Fruit fly (Drosophila melanogaster) whole organism, embryonic: ENCODE results near the gene niki.

ENCODE experiments used
- Ada2b ChIP-seq: fragments of 200-800 bp; sonication (Bioruptor generic); IDR thresholded peaks from 2 replicates; pipeline ENCODE4 v1.3.6; 2022; ENCODE audit warnings: missing biosample characterization, missing genetic modification characterization
- Adf1 ChIP-seq: fragments of 200-800 bp; sonication (Bioruptor generic); IDR thresholded peaks from 2 replicates; pipeline ENCODE4 v1.3.6; 2022; ENCODE audit warnings: missing biosample characterization, missing genetic modification characterization
- Antp ChIP-seq: fragments of 200-800 bp; sonication (Bioruptor generic); optimal IDR thresholded peaks from 3 replicates; lab custom pipeline; 2016; ENCODE audit warnings: missing biosample characterization, missing genetic modification characterization
- Awh ChIP-seq: fragments of 200-800 bp; sonication (Bioruptor generic); IDR thresholded peaks from 2 replicates; pipeline ENCODE4, ENCODE4 v1.3.6; 2022; ENCODE audit warnings: missing biosample characterization, missing genetic modification characterization
- CG10431 ChIP-seq: fragments of 200-800 bp; sonication (Bioruptor generic); optimal IDR thresholded peaks from 3 replicates; lab custom pipeline; 2018; ENCODE audit warnings: missing biosample characterization, mild to moderate bottlenecking, missing genetic modification characterization
- CG12071 ChIP-seq: fragments of 200-800 bp; sonication (Bioruptor generic); optimal IDR thresholded peaks from 3 replicates; lab custom pipeline; 2018; ENCODE audit warnings: missing biosample characterization, mild to moderate bottlenecking, missing genetic modification characterization
- CG15479 ChIP-seq: fragments of 200-800 bp; sonication (Bioruptor generic); optimal IDR thresholded peaks from 3 replicates; lab custom pipeline; 2019; ENCODE audit warnings: missing biosample characterization, mild to moderate bottlenecking, missing genetic modification characterization, moderate library complexity
- CG17328 ChIP-seq: fragments of 200-800 bp; sonication (Bioruptor generic); IDR thresholded peaks from 2 replicates; pipeline ENCODE4 v1.3.6; 2022; ENCODE audit warnings: missing biosample characterization, missing genetic modification characterization
- CG18476 ChIP-seq: fragments of 200-800 bp; sonication (Bioruptor generic); optimal IDR thresholded peaks from 2 replicates; lab custom pipeline; 2016; ENCODE audit warnings: missing biosample characterization, mild to moderate bottlenecking, missing genetic modification characterization
- CG2116 ChIP-seq: fragments of 200-800 bp; sonication (Bioruptor generic); optimal IDR thresholded peaks from 3 replicates; lab custom pipeline; 2018; ENCODE audit warnings: missing biosample characterization, mild to moderate bottlenecking, missing genetic modification characterization
- CG32767 ChIP-seq: fragments of 200-800 bp; sonication (Bioruptor generic); IDR thresholded peaks from 2 replicates; pipeline ENCODE4 v1.3.6; 2022; ENCODE audit warnings: missing biosample characterization, missing genetic modification characterization
- CG33213 ChIP-seq: fragments of 200-800 bp; sonication (Bioruptor generic); optimal IDR thresholded peaks from 3 replicates; lab custom pipeline; 2016; ENCODE audit warnings: missing biosample characterization, missing genetic modification characterization
- CG4730 ChIP-seq: fragments of 200-800 bp; sonication (Bioruptor generic); IDR thresholded peaks from 2 replicates; pipeline ENCODE4 v1.3.6; 2022; ENCODE audit warnings: missing biosample characterization, missing genetic modification characterization
- CG4820 ChIP-seq: fragments of 200-800 bp; sonication (Bioruptor generic); optimal IDR thresholded peaks from 3 replicates; lab custom pipeline; 2016; ENCODE audit warnings: missing biosample characterization, missing genetic modification characterization
- CG5953 ChIP-seq: fragments of 200-800 bp; sonication (Bioruptor generic); IDR thresholded peaks from 2 replicates; pipeline ENCODE4 v1.3.6; 2022; ENCODE audit warnings: missing biosample characterization, missing genetic modification characterization
- CG6683 ChIP-seq: fragments of 200-800 bp; sonication (Bioruptor generic); optimal IDR thresholded peaks from 2 replicates; lab custom pipeline; 2017; ENCODE audit warnings: missing biosample characterization, mild to moderate bottlenecking, missing genetic modification characterization, missing genetic modification reagents
- CG8924 ChIP-seq: fragments of 200-800 bp; optimal IDR thresholded peaks from 3 replicates; lab custom pipeline; 2019; ENCODE audit warnings: missing biosample characterization, mild to moderate bottlenecking, missing genetic modification characterization, moderate library complexity
- CG9609 ChIP-seq: fragments of 200-800 bp; sonication (Bioruptor generic); optimal IDR thresholded peaks from 3 replicates; lab custom pipeline; 2016; ENCODE audit warnings: missing biosample characterization, missing genetic modification characterization
- Camta ChIP-seq: fragments of 200-800 bp; sonication (Bioruptor generic); optimal IDR thresholded peaks from 2 replicates; lab custom pipeline; 2016; ENCODE audit warnings: missing biosample characterization, missing genetic modification characterization
- Dip2 ChIP-seq: fragments of 200-800 bp; sonication (Bioruptor generic); IDR thresholded peaks from 2 replicates; pipeline ENCODE4 v1.3.6; 2022; ENCODE audit warnings: missing biosample characterization, missing genetic modification characterization
- Dip3 ChIP-seq: fragments of 200-800 bp; sonication (Bioruptor generic); optimal IDR thresholded peaks from 3 replicates; lab custom pipeline; 2016; ENCODE audit warnings: missing biosample characterization, missing genetic modification characterization
- Elba2 ChIP-seq: fragments of 200-800 bp; sonication (Bioruptor generic); optimal IDR thresholded peaks from 3 replicates; lab custom pipeline; 2016; ENCODE audit warnings: missing biosample characterization, missing genetic modification characterization
- Gug ChIP-seq: fragments of 200-800 bp; sonication (Bioruptor generic); IDR thresholded peaks from 4 replicates; pipeline ENCODE4 v1.3.6; 2022; ENCODE audit warnings: missing biosample characterization, missing genetic modification characterization
- Hr51 ChIP-seq, 2 experiments: fragments of 200-800 bp; sonication (Bioruptor generic); optimal IDR thresholded peaks; 2 replicates in 1 of 2; 3 replicates in 1 of 2; lab custom pipeline; 2016 to 2018; ENCODE audit warnings: missing biosample characterization in 2 of 2, missing genetic modification characterization in 2 of 2, mild to moderate bottlenecking in 1 of 2, moderate library complexity in 1 of 2
- Rfx ChIP-seq: fragments of 200-800 bp; sonication (Bioruptor generic); IDR thresholded peaks from 2 replicates; pipeline ENCODE4 v1.3.6; 2022; ENCODE audit warnings: missing biosample characterization, missing genetic modification characterization
- Scr ChIP-seq: fragments of 200-800 bp; sonication (Bioruptor generic); IDR thresholded peaks from 2 replicates; pipeline ENCODE4 v1.3.6; 2022; ENCODE audit warnings: missing biosample characterization, missing genetic modification characterization; ENCODE audit not compliant: partially characterized antibody
- Taf1 ChIP-seq: fragments of 200-800 bp; sonication (Bioruptor generic); IDR thresholded peaks from 2 replicates; pipeline ENCODE4 v1.3.6; 2022; ENCODE audit warnings: missing biosample characterization, missing genetic modification characterization
- aop ChIP-seq: fragments of 200-800 bp; sonication (Bioruptor generic); IDR thresholded peaks from 2 replicates; pipeline ENCODE4 v1.3.6; 2022; ENCODE audit warnings: missing biosample characterization, missing genetic modification characterization
- ato ChIP-seq: fragments of 200-800 bp; sonication (Bioruptor generic); IDR thresholded peaks from 2 replicates; pipeline ENCODE4 v1.3.6; 2022; ENCODE audit warnings: missing biosample characterization, missing genetic modification characterization; ENCODE audit not compliant: partially characterized antibody
- bab2 ChIP-seq: fragments of 200-800 bp; sonication (Bioruptor generic); optimal IDR thresholded peaks from 2 replicates; lab custom pipeline; 2016; ENCODE audit warnings: missing biosample characterization, missing genetic modification characterization
- bowl ChIP-seq: fragments of 200-800 bp; sonication (Bioruptor generic); IDR thresholded peaks from 2 replicates; pipeline ENCODE4 v1.3.6; 2022; ENCODE audit warnings: missing biosample characterization, missing genetic modification characterization
- cato ChIP-seq: fragments of 200-800 bp; sonication (Bioruptor generic); optimal IDR thresholded peaks from 2 replicates; lab custom pipeline; 2016; ENCODE audit warnings: missing biosample characterization, missing genetic modification characterization, borderline replicate concordance
- esg ChIP-seq: fragments of 200-800 bp; sonication (Bioruptor generic); conservative IDR thresholded peaks from 2 replicates; pipeline ENCODE4 v1.3.6; 2022; ENCODE audit warnings: missing biosample characterization, missing genetic modification characterization
- eve ChIP-seq, 2 experiments: fragments of >200 bp; optimal IDR thresholded peaks; 2 replicates each; lab custom pipeline; 2017; ENCODE audit warnings: missing biosample characterization in 2 of 2, missing genetic modification characterization in 2 of 2
- gcm ChIP-seq: fragments of 200-800 bp; sonication (Bioruptor generic); optimal IDR thresholded peaks from 2 replicates; lab custom pipeline; 2019; ENCODE audit warnings: missing biosample characterization, mild to moderate bottlenecking, missing genetic modification characterization, moderate library complexity
- gcm2 ChIP-seq: fragments of 200-800 bp; sonication (Bioruptor generic); optimal IDR thresholded peaks from 2 replicates; lab custom pipeline; 2016; ENCODE audit warnings: missing biosample characterization, missing genetic modification characterization
- gt ChIP-seq: fragments of 200-800 bp; sonication (Bioruptor generic); IDR thresholded peaks from 2 replicates; pipeline ENCODE4 v1.3.6; 2022; ENCODE audit warnings: missing biosample characterization, missing genetic modification characterization
- her ChIP-seq: fragments of 200-800 bp; sonication (Bioruptor generic); optimal IDR thresholded peaks from 2 replicates; lab custom pipeline; 2016; ENCODE audit warnings: missing biosample characterization, missing genetic modification characterization
- lbe ChIP-seq: fragments of 200-800 bp; sonication (Bioruptor generic); optimal IDR thresholded peaks from 2 replicates; lab custom pipeline; 2016; ENCODE audit warnings: missing biosample characterization, mild to moderate bottlenecking, missing genetic modification characterization
- lola ChIP-seq, 3 experiments: fragments of >200 bp in 2 of 3; fragments of 200-800 bp in 1 of 3; sonication (Bioruptor generic) in 1 of 3; optimal IDR thresholded peaks; 2 replicates each; lab custom pipeline; 2017 to 2019; ENCODE audit warnings: missing biosample characterization in 3 of 3, missing genetic modification characterization in 3 of 3, mild to moderate bottlenecking in 1 of 3, moderate library complexity in 1 of 3
- luna ChIP-seq: fragments of 200-800 bp; sonication (Bioruptor generic); optimal IDR thresholded peaks from 2 replicates; lab custom pipeline; 2016; ENCODE audit warnings: missing biosample characterization, missing genetic modification characterization
- mld ChIP-seq: fragments of 200-800 bp; sonication (Bioruptor generic); IDR thresholded peaks from 3 replicates; pipeline ENCODE4 v1.3.6; 2022; ENCODE audit warnings: missing biosample characterization, missing genetic modification characterization; ENCODE audit not compliant: partially characterized antibody
- oc ChIP-seq: fragments of 200-800 bp; sonication (Bioruptor generic); optimal IDR thresholded peaks from 2 replicates; lab custom pipeline; 2018; ENCODE audit warnings: missing biosample characterization, mild to moderate bottlenecking, missing genetic modification characterization, moderate library complexity
- prd ChIP-seq, 3 experiments: fragments of >200 bp in 2 of 3; fragments of 200-800 bp in 1 of 3; sonication (Bioruptor generic) in 1 of 3; optimal IDR thresholded peaks in 2 of 3; IDR thresholded peaks in 1 of 3; 2 replicates in 2 of 3; 3 replicates in 1 of 3; pipeline versions ENCODE4 v1.3.6 to Lab custom; 2017 to 2022; ENCODE audit warnings: missing biosample characterization in 1 of 3, missing genetic modification characterization in 1 of 3
- pzg ChIP-seq: fragments of 200-800 bp; sonication (Bioruptor generic); optimal IDR thresholded peaks from 3 replicates; lab custom pipeline; 2018; ENCODE audit warnings: missing biosample characterization, mild to moderate bottlenecking, missing genetic modification characterization, moderate library complexity
- tup ChIP-seq: fragments of 200-800 bp; sonication (Bioruptor generic); optimal IDR thresholded peaks from 2 replicates; lab custom pipeline; 2016; ENCODE audit warnings: missing biosample characterization, mild to moderate bottlenecking, missing genetic modification characterization, moderate library complexity
- tx ChIP-seq: fragments of 200-800 bp; sonication (Bioruptor generic); optimal IDR thresholded peaks from 2 replicates; lab custom pipeline; 2016; ENCODE audit warnings: missing biosample characterization, missing genetic modification characterization
- unpg ChIP-seq: fragments of 200-800 bp; sonication (Bioruptor generic); optimal IDR thresholded peaks from 3 replicates; lab custom pipeline; 2018; ENCODE audit warnings: missing biosample characterization, mild to moderate bottlenecking, missing genetic modification characterization, moderate library complexity
- zf30C ChIP-seq: fragments of 200-800 bp; sonication (Bioruptor generic); optimal IDR thresholded peaks from 3 replicates; lab custom pipeline; 2018; ENCODE audit warnings: missing biosample characterization, mild to moderate bottlenecking, missing genetic modification characterization

niki gene

DNA sequence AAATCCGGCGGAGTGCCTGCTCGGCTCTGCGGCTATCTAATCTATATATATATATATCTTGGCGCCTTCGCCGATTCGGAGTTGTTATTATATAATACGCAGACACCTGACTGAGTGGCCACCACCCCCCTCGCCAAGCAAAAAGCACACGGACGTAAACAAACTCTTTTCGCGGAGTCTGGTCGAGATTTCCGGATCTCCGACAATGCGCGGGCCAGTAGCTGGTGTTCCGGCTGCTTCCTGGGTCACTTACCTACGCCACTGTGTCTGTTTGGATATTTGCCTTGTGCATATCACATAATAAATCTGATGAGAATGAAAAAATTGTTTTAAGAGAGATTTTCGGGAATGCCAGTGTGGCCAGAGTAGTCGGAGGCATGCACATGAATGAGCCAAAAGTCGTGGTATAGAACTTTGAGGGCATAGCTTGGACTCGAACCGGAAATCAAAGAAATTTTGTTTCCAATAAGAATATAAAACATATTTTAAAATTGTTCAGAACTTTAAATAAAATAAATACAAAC lies 38.3 kb downstream of the niki start, which contains the start of gene CG5805 (continued):
- TF ChIP-seq ato, result no peak
- TF ChIP-seq Camta, result peak; percentile 77
- peak; percentile 90 for TF ChIP-seq CG2116 (GFP tag; lab: Kevin White, UChicago)
- TF ChIP-seq CG5953 (GFP tag; lab: Robert Waterston, UW), result peak; percentile 70; the same call in 1 of the 2 replicates
- peak; percentile 75 to 83 for TF ChIP-seq Hr51 (GFP tag; optimal IDR thresholded peaks at IDR 0.05; lab: Kevin White, UChicago)
- peak; percentile 42 for TF ChIP-seq CG18476
- TF ChIP-seq aop (GFP tag; lab: Robert Waterston, UW), result no peak
- peak; percentile 67 for TF ChIP-seq luna (GFP tag; lab: Kevin White, UChicago)
- peak; percentile 69 for TF ChIP-seq Dip3 (GFP tag; lab: Kevin White, UChicago)
- TF ChIP-seq unpg, result peak; percentile 75
- TF ChIP-seq Adf1, result peak; percentile 56; the same call in 1 of the 2 replicates
- peak; percentile 70; the same call in 1 of the 2 replicates for TF ChIP-seq bowl (GFP tag; lab: Robert Waterston, UW)
- peak; percentile 41 for TF ChIP-seq her (GFP tag; lab: Kevin White, UChicago)
- peak; percentile 76 for TF ChIP-seq pzg
- no peak for TF ChIP-seq prd (optimal IDR thresholded peaks at IDR 0.05; lab: Kevin White, UChicago)
- peak; percentile 65; the same call in 2 of the 3 replicates for TF ChIP-seq prd (GFP tag; IDR thresholded peaks at IDR 0.05; lab: Robert Waterston, UW)
- peak; percentile 90 for TF ChIP-seq CG33213 (GFP tag; lab: Kevin White, UChicago)
- TF ChIP-seq bab2 (GFP tag; lab: Kevin White, UChicago), result peak; percentile 46
- peak; percentile 66; the same call in 1 of the 2 replicates for TF ChIP-seq Ada2b (GFP tag; lab: Robert Waterston, UW)
- TF ChIP-seq cato, result peak; percentile 68
- TF ChIP-seq tup (GFP tag; lab: Kevin White, UChicago), result no peak
- TF ChIP-seq gcm2 (GFP tag; lab: Kevin White, UChicago), result peak; percentile 61
- no peak for TF ChIP-seq Dip2 (GFP tag; lab: Robert Waterston, UW)
- TF ChIP-seq tx (GFP tag; lab: Kevin White, UChicago), result peak; percentile 35
- no peak for TF ChIP-seq Gug (GFP tag; lab: Robert Waterston, UW)
- TF ChIP-seq Scr (GFP tag; lab: Robert Waterston, UW), result peak; percentile 21; the same call in 1 of the 2 replicates
- TF ChIP-seq CG8924 (tag; lab: Kevin White, UChicago), result peak; percentile 47
- TF ChIP-seq Rfx (GFP tag; lab: Robert Waterston, UW), result peak; percentile 94
- TF ChIP-seq gt (GFP tag; lab: Robert Waterston, UW), result peak; percentile 53; the same call in 1 of the 2 replicates
- TF ChIP-seq Elba2 (GFP tag; lab: Kevin White, UChicago), result peak; percentile 81
- peak; percentile 50; the same call in 1 of the 2 replicates for TF ChIP-seq CG4730 (GFP tag; lab: Robert Waterston, UW)
- peak; percentile 73 for TF ChIP-seq CG9609
- peak; percentile 30; the same call in 1 of the 2 replicates for TF ChIP-seq Taf1
- TF ChIP-seq CG4820 (GFP tag; lab: Kevin White, UChicago), result peak; percentile 73
- no peak for TF ChIP-seq mld
- TF ChIP-seq lola (GFP tag; optimal IDR thresholded peaks at IDR 0.05; lab: Kevin White, UChicago), result no peak
- peak; percentile 20 for TF ChIP-seq oc (tag; lab: Kevin White, UChicago)
- peak; percentile 79 for TF ChIP-seq Awh (GFP tag; lab: Robert Waterston, UW)
- TF ChIP-seq zf30C (GFP tag; lab: Kevin White, UChicago), result no peak
- no peak for TF ChIP-seq lbe (GFP tag; lab: Kevin White, UChicago)
- peak; percentile 21 for TF ChIP-seq Antp (GFP tag; lab: Kevin White, UChicago)
- peak; percentile 76 for TF ChIP-seq CG6683 (GFP tag; lab: Kevin White, UChicago)
- no peak for TF ChIP-seq eve (GFP tag; optimal IDR thresholded peaks at IDR 0.05; lab: Kevin White, UChicago)
- peak; percentile 84 for TF ChIP-seq CG12071 (GFP tag; lab: Kevin White, UChicago)
- no peak for TF ChIP-seq esg (GFP tag; lab: Robert Waterston, UW)
- TF ChIP-seq CG17328 (GFP tag; lab: Robert Waterston, UW), result peak; percentile 89
- peak; percentile 56 for TF ChIP-seq CG10431
- TF ChIP-seq CG15479 (GFP tag; lab: Kevin White, UChicago), result no peak
- TF ChIP-seq gcm (GFP tag; lab: Kevin White, UChicago), result peak; percentile 60
- TF ChIP-seq CG32767 (GFP tag; lab: Robert Waterston, UW), result no peak
